Worm (Caenorhabditis elegans) whole organism, L1 larva: Measurements from ENCODE around the gene rabr-3.

ENCODE experiments used
- aha-1 ChIP-seq: fragments of 150-350 bp; optimal IDR thresholded peaks from 2 replicates; lab custom pipeline; 2014; ENCODE audit warnings: missing biosample characterization, missing genetic modification characterization
- alr-1 ChIP-seq: fragments of 200-800 bp; sonication (Bioruptor generic); optimal IDR thresholded peaks from 2 replicates; lab custom pipeline; 2018; ENCODE audit warnings: borderline replicate concordance, mild to moderate bottlenecking, missing genetic modification characterization, missing compliant biosample characterization
- ama-1 ChIP-seq: fragments of 150-350 bp; optimal IDR thresholded peaks from 2 replicates; lab custom pipeline; 2014
- blmp-1 ChIP-seq: fragments of 150-350 bp; optimal IDR thresholded peaks from 2 replicates; lab custom pipeline; 2014; ENCODE audit warnings: missing biosample characterization, missing genetic modification characterization
- ceh-63 ChIP-seq: fragments of 200-800 bp; sonication (Bioruptor generic); optimal IDR thresholded peaks from 2 replicates; lab custom pipeline; 2018; ENCODE audit warnings: mild to moderate bottlenecking, missing genetic modification characterization, missing compliant biosample characterization
- ceh-82 ChIP-seq, 3 experiments: fragments of 150-350 bp in 1 of 3; sonication (generic microtip) in 2 of 3; optimal IDR thresholded peaks; 2 replicates each; lab custom pipeline; 2014 to 2017; ENCODE audit warnings: missing biosample characterization in 3 of 3, missing genetic modification characterization in 3 of 3
- ceh-88 ChIP-seq: fragments of 200-800 bp; sonication (Bioruptor generic); IDR thresholded peaks from 2 replicates; pipeline ENCODE4 v1.3.6; 2022; ENCODE audit warnings: missing genetic modification characterization, missing compliant biosample characterization
- dpl-1 ChIP-seq, 3 experiments: fragments of 150-350 bp in 2 of 3; sonication (generic microtip) in 1 of 3; optimal IDR thresholded peaks; 2 replicates each; lab custom pipeline; 2014 to 2017; ENCODE audit warnings: missing biosample characterization in 3 of 3, missing genetic modification characterization in 3 of 3, missing genetic modification reagents in 3 of 3
- efl-1 ChIP-seq, 4 experiments: fragments of 150-350 bp; optimal IDR thresholded peaks in 3 of 4; peaks in 1 of 4; 1 replicate in 1 of 4; 2 replicates in 3 of 4; lab custom pipeline; 2014; ENCODE audit warnings: missing biosample characterization in 2 of 4, missing genetic modification characterization in 2 of 4, missing genetic modification reagents in 2 of 4
- efl-3 ChIP-seq: fragments of 200-800 bp; sonication (Bioruptor generic); optimal IDR thresholded peaks from 2 replicates; lab custom pipeline; 2018; ENCODE audit warnings: mild to moderate bottlenecking, missing genetic modification characterization, missing compliant biosample characterization
- egl-13 ChIP-seq: sonication (generic microtip); optimal IDR thresholded peaks from 2 replicates; lab custom pipeline; 2016; ENCODE audit warnings: missing genotype, missing genetic modification reagents, missing genetic modification characterization, missing compliant biosample characterization
- egl-27 ChIP-seq, 2 experiments: fragments of 150-350 bp in 1 of 2; sonication (generic microtip); optimal IDR thresholded peaks; 3 replicates each; lab custom pipeline; 2017 to 2018; ENCODE audit warnings: missing biosample characterization in 2 of 2, missing genetic modification characterization in 2 of 2, missing genetic modification reagents in 2 of 2
- elt-2 ChIP-seq: sonication (generic microtip); optimal IDR thresholded peaks from 2 replicates; lab custom pipeline; 2016; ENCODE audit warnings: missing genetic modification characterization, mild to moderate bottlenecking, inconsistent platforms, missing compliant biosample characterization, missing genetic modification reagents
- elt-3 ChIP-seq, 6 experiments: fragments of 150-350 bp in 1 of 6; sonication (generic microtip); optimal IDR thresholded peaks; 2 replicates each; lab custom pipeline; 2017 to 2018; ENCODE audit warnings: missing biosample characterization in 6 of 6, missing genetic modification characterization in 6 of 6, inconsistent platforms in 1 of 6
- fkh-4 ChIP-seq: sonication (generic microtip); optimal IDR thresholded peaks from 2 replicates; lab custom pipeline; 2016; ENCODE audit warnings: missing compliant biosample characterization, missing genetic modification characterization, borderline replicate concordance
- fkh-8 ChIP-seq: sonication (generic microtip); optimal IDR thresholded peaks from 2 replicates; lab custom pipeline; 2016; ENCODE audit warnings: mild to moderate bottlenecking, missing genetic modification characterization, missing compliant biosample characterization
- fos-1 ChIP-seq: fragments of 150-350 bp; optimal IDR thresholded peaks from 2 replicates; lab custom pipeline; 2014; ENCODE audit warnings: missing biosample characterization, missing genetic modification characterization
- hpl-2 ChIP-seq: fragments of 150-350 bp; optimal IDR thresholded peaks from 2 replicates; lab custom pipeline; 2014; ENCODE audit warnings: missing biosample characterization, missing genetic modification reagents, missing genetic modification characterization
- isw-1 ChIP-seq: fragments of 200-800 bp; sonication (Bioruptor generic); IDR thresholded peaks from 2 replicates; pipeline ENCODE4 v1.3.6; 2022; ENCODE audit warnings: missing genetic modification characterization, missing compliant biosample characterization
- lin-13 ChIP-seq: fragments of 150-350 bp; optimal IDR thresholded peaks from 2 replicates; lab custom pipeline; 2014; ENCODE audit warnings: missing biosample characterization, missing genetic modification reagents, missing genetic modification characterization
- lin-14 ChIP-seq: fragments of 200-800 bp; sonication (Bioruptor generic); optimal IDR thresholded peaks from 2 replicates; lab custom pipeline; 2018; ENCODE audit warnings: mild to moderate bottlenecking, missing genetic modification characterization, moderate library complexity, missing compliant biosample characterization
- lin-15B ChIP-seq: fragments of 150-350 bp; sonication (generic microtip); optimal IDR thresholded peaks from 3 replicates; lab custom pipeline; 2014; ENCODE audit warnings: missing biosample characterization, missing genetic modification characterization
- lin-39 ChIP-seq: fragments of 150-350 bp; optimal IDR thresholded peaks from 2 replicates; lab custom pipeline; 2014; ENCODE audit warnings: missing biosample characterization, missing genetic modification reagents, missing genetic modification characterization
- mab-9 ChIP-seq: fragments of 200-800 bp; sonication (Bioruptor generic); IDR thresholded peaks from 2 replicates; pipeline ENCODE4 v1.3.6; 2022; ENCODE audit warnings: missing genetic modification reagents, missing genetic modification characterization, missing compliant biosample characterization
- mef-2 ChIP-seq: fragments of 150-350 bp; optimal IDR thresholded peaks from 2 replicates; lab custom pipeline; 2014; ENCODE audit warnings: missing biosample characterization, missing genetic modification characterization
- mep-1 ChIP-seq: fragments of 150-350 bp; optimal IDR thresholded peaks from 2 replicates; lab custom pipeline; 2014; ENCODE audit warnings: missing biosample characterization, missing genetic modification characterization
- nhr-12 ChIP-seq: sonication (generic microtip); optimal IDR thresholded peaks from 2 replicates; lab custom pipeline; 2017; ENCODE audit warnings: missing biosample characterization, missing genetic modification characterization
- nhr-19 ChIP-seq: fragments of 200-800 bp; sonication (Bioruptor generic); conservative IDR thresholded peaks from 2 replicates; pipeline ENCODE4 v1.3.6; 2022; ENCODE audit warnings: missing genetic modification characterization, missing compliant biosample characterization
- nhr-20 ChIP-seq: sonication (generic microtip); optimal IDR thresholded peaks from 2 replicates; lab custom pipeline; 2016; ENCODE audit warnings: mild to moderate bottlenecking, missing genetic modification characterization, missing compliant biosample characterization
- nhr-76 ChIP-seq: sonication (generic microtip); optimal IDR thresholded peaks from 2 replicates; lab custom pipeline; 2017; ENCODE audit warnings: missing biosample characterization, missing genetic modification characterization
- nhr-84 ChIP-seq: sonication (generic microtip); optimal IDR thresholded peaks from 2 replicates; lab custom pipeline; 2017; ENCODE audit warnings: missing biosample characterization, missing genetic modification characterization
- nhr-85 ChIP-seq: sonication (generic microtip); peaks from one replicate; lab custom pipeline; 2016; ENCODE audit warnings: missing genetic modification characterization, inconsistent platforms, missing compliant biosample characterization
- nhr-90 ChIP-seq: sonication (generic microtip); optimal IDR thresholded peaks from 2 replicates; lab custom pipeline; 2016; ENCODE audit warnings: mild to moderate bottlenecking, missing genetic modification characterization, missing compliant biosample characterization; ENCODE audit not compliant: poor library complexity
- pag-3 ChIP-seq: sonication (generic microtip); optimal IDR thresholded peaks from 2 replicates; lab custom pipeline; 2017; ENCODE audit warnings: missing genetic modification characterization, mild to moderate bottlenecking, missing compliant biosample characterization, antibody characterized with exemption, borderline replicate concordance; ENCODE audit not compliant: insufficient read depth
- pax-3 ChIP-seq: fragments of 200-800 bp; sonication (Bioruptor generic); optimal IDR thresholded peaks from 2 replicates; lab custom pipeline; 2018; ENCODE audit warnings: mild to moderate bottlenecking, missing genetic modification characterization, moderate library complexity, missing compliant biosample characterization
- skn-1 ChIP-seq: fragments of 150-350 bp; optimal IDR thresholded peaks from 2 replicates; lab custom pipeline; 2014; ENCODE audit warnings: missing biosample characterization, missing genetic modification characterization
- snu-23 ChIP-seq: sonication (generic microtip); optimal IDR thresholded peaks from 2 replicates; lab custom pipeline; 2016; ENCODE audit warnings: missing genetic modification characterization, missing compliant biosample characterization
- sptf-1 ChIP-seq: fragments of 150-350 bp; optimal IDR thresholded peaks from 2 replicates; lab custom pipeline; 2014; ENCODE audit warnings: missing biosample characterization, missing genetic modification characterization
- sup-37 ChIP-seq: fragments of 200-800 bp; sonication (Bioruptor generic); optimal IDR thresholded peaks from 2 replicates; lab custom pipeline; 2018; ENCODE audit warnings: mild to moderate bottlenecking, missing genetic modification characterization, missing compliant biosample characterization
- unc-30 ChIP-seq: sonication (generic microtip); optimal IDR thresholded peaks from 2 replicates; lab custom pipeline; 2017; ENCODE audit warnings: missing biosample characterization, missing genetic modification characterization
- vab-15 ChIP-seq: sonication (generic microtip); optimal IDR thresholded peaks from 2 replicates; lab custom pipeline; 2017; ENCODE audit warnings: missing genotype, mild to moderate bottlenecking, missing genetic modification characterization, missing compliant biosample characterization
- zag-1 ChIP-seq: fragments of 150-350 bp; optimal IDR thresholded peaks from 2 replicates; lab custom pipeline; 2014; ENCODE audit warnings: missing biosample characterization, missing genetic modification characterization
- ztf-11 ChIP-seq, 2 experiments: sonication (generic microtip); optimal IDR thresholded peaks; 2 replicates each; lab custom pipeline; 2016 to 2017; ENCODE audit warnings: missing genetic modification characterization in 2 of 2, missing biosample characterization in 1 of 2, missing compliant biosample characterization in 1 of 2
- ztf-4 ChIP-seq: fragments of 150-350 bp; optimal IDR thresholded peaks from 2 replicates; lab custom pipeline; 2014; ENCODE audit warnings: missing biosample characterization, missing genetic modification characterization

rabr-3 gene

ce11 chrV:16209837-16210236 lies 14.4 kb downstream of the rabr-3 start, which contains the start of gene oac-15:
TSS of gene oac-15 (minus strand) at chrV:16209937.
- TF ChIP-seq efl-1 (optimal IDR thresholded peaks at IDR 0.05; lab: Kevin White, UChicago), result no peak
- TF ChIP-seq efl-1 (GFP tag; optimal IDR thresholded peaks at IDR 0.05 in 1 of 2; lab: Kevin White, UChicago), result no peak
- TF ChIP-seq ztf-4 (tag; lab: Kevin White, UChicago), result no peak
- no peak for TF ChIP-seq lin-13
- no peak for TF ChIP-seq elt-3 (tag; optimal IDR thresholded peaks at IDR 0.05; lab: Kevin White, UChicago)
- TF ChIP-seq nhr-84 (tag; lab: Kevin White, UChicago), result no peak
- TF ChIP-seq pag-3 (tag; lab: Kevin White, UChicago), result no peak
- no peak for TF ChIP-seq alr-1 (tag; lab: Kevin White, UChicago)
- TF ChIP-seq egl-13 (tag; lab: Kevin White, UChicago), result no peak
- TF ChIP-seq lin-39, result no peak
- TF ChIP-seq hpl-2, result no peak
- no peak for TF ChIP-seq mef-2 (tag; lab: Kevin White, UChicago)
- no peak for TF ChIP-seq sup-37 (GFP tag; lab: Kevin White, UChicago)
- TF ChIP-seq fos-1 (tag; lab: Kevin White, UChicago), result no peak
- no peak for TF ChIP-seq lin-14 (GFP tag; lab: Kevin White, UChicago)
- no peak for TF ChIP-seq nhr-76 (tag; lab: Kevin White, UChicago)
- TF ChIP-seq mab-9 (GFP tag; lab: Robert Waterston, UW), result no peak
- TF ChIP-seq unc-30 (tag; lab: Kevin White, UChicago), result no peak

- no peak for TF ChIP-seq lin-15B
Observed at ce11 chrV:16210257-16211002, 15.0 kb downstream of the rabr-3 start, which contains the start of gene F11A5.16. TSS of gene F11A5.16 (plus strand) at chrV:16210952.

ce11 chrV:16211713-16212112 lies 16.2 kb downstream of the rabr-3 start:
- peak; percentile 54 for TF ChIP-seq blmp-1
- TF ChIP-seq fos-1 (tag; lab: Kevin White, UChicago), result no peak
- no peak for TF ChIP-seq mab-9 (GFP tag; lab: Robert Waterston, UW)
- no peak for TF ChIP-seq nhr-20
- no peak for TF ChIP-seq hpl-2
- TF ChIP-seq fkh-4 (tag; lab: Kevin White, UChicago), result no peak
- TF ChIP-seq nhr-12 (tag; lab: Kevin White, UChicago), result no peak
- TF ChIP-seq unc-30 (tag; lab: Kevin White, UChicago), result no peak
- no peak for TF ChIP-seq mep-1 (tag; lab: Kevin White, UChicago)
- TF ChIP-seq elt-3 (tag; optimal IDR thresholded peaks at IDR 0.05; lab: Kevin White, UChicago), result peak in 4 of 6 experiments; percentile 30 to 88 (median 60)
- TF ChIP-seq pax-3, result no peak
- TF ChIP-seq nhr-85 (tag; lab: Kevin White, UChicago), result peak; percentile 46
- no peak for TF ChIP-seq isw-1 (GFP tag; lab: Robert Waterston, UW)
- TF ChIP-seq dpl-1 (GFP tag; optimal IDR thresholded peaks at IDR 0.05; lab: Kevin White, UChicago), result no peak
- TF ChIP-seq vab-15, result no peak
- no peak for TF ChIP-seq snu-23 (GFP tag; lab: Kevin White, UChicago)
- no peak for TF ChIP-seq nhr-19
- no peak for TF ChIP-seq elt-2 (tag; lab: Kevin White, UChicago)
- no peak for TF ChIP-seq nhr-90
- TF ChIP-seq sup-37 (GFP tag; lab: Kevin White, UChicago), result no peak
- TF ChIP-seq, all 84 proteins: peak for 3

- TF ChIP-seq efl-3 (GFP tag; lab: Kevin White, UChicago) (no peak), ceh-63 (GFP tag; lab: Kevin White, UChicago) (no peak), dpl-1 (GFP tag; optimal IDR thresholded peaks at IDR 0.05; lab: Kevin White, UChicago) (peak in 1 of 3 experiments; percentile 3), skn-1 (no peak), ztf-11 (tag; optimal IDR thresholded peaks at IDR 0.05; lab: Kevin White, UChicago) (no peak), fkh-8 (no peak), nhr-90 (peak; percentile 10), nhr-20 (peak; percentile 86), efl-1 (optimal IDR thresholded peaks at IDR 0.05; lab: Kevin White, UChicago) (no peak), efl-1 (GFP tag; optimal IDR thresholded peaks at IDR 0.05 in 1 of 2; lab: Kevin White, UChicago) (no peak), ceh-82 (tag; optimal IDR thresholded peaks at IDR 0.05; lab: Kevin White, UChicago) (no peak), pax-3 (no peak), sptf-1 (no peak), nhr-19 (peak; percentile 75), ama-1 (no peak), egl-27 (tag; optimal IDR thresholded peaks at IDR 0.05; lab: Kevin White, UChicago) (no peak), zag-1 (tag; lab: Kevin White, UChicago) (no peak), aha-1 (tag; lab: Kevin White, UChicago) (no peak), ceh-88 (GFP tag; lab: Robert Waterston, UW) (no peak), blmp-1 (peak; percentile 85), pag-3 (tag; lab: Kevin White, UChicago) (no peak)
Observed at ce11 chrV:16213323-16213722, 17.8 kb downstream of the rabr-3 start.
